Fruit fly (Drosophila melanogaster) S2 (cell line): Measurements from ENCODE around the gene CG17350.

Experiments used
- CG8478 ChIP-seq: fragments of >200 bp; optimal IDR thresholded peaks from 2 replicates; lab custom pipeline; 2018
- CTCF ChIP-seq, 2 experiments: fragments of >200 bp; optimal IDR thresholded peaks; 2 replicates each; lab custom pipeline; 2018

- TF ChIP-seq CG8478 (lab: Kevin White, UChicago) (no peak), CTCF (optimal IDR thresholded peaks at IDR 0.05; lab: Kevin White, UChicago) (no peak)
These were observed 51.8 kb downstream of the CG17350 start, which contains the start of gene Rab9 for dm6 chr2L:19432424-19433015.
